Fruit fly (Drosophila melanogaster) S2 (cell line): ENCODE measurements around the gene Mvb12.

Experiments used
- CG8478 ChIP-seq: fragments of >200 bp; optimal IDR thresholded peaks from 2 replicates; lab custom pipeline; 2018
- CTCF ChIP-seq, 2 experiments: fragments of >200 bp; optimal IDR thresholded peaks; 2 replicates each; lab custom pipeline; 2018

- TF ChIP-seq CG8478 = no peak
- no peak for TF ChIP-seq CTCF (optimal IDR thresholded peaks at IDR 0.05; lab: Kevin White, UChicago)
Observed at dm6 chrX:18101098-18101711, at the start of gene Mvb12.
